Fruit fly (Drosophila melanogaster) whole organism, embryonic: ENCODE measurements around the gene lilli.

Experiments
- CG10267 ChIP-seq: fragments of 200-800 bp; sonication (Bioruptor generic); optimal IDR thresholded peaks from 2 replicates; lab custom pipeline; 2018; ENCODE audit warnings: missing biosample characterization, mild to moderate bottlenecking, missing genetic modification characterization, moderate library complexity
- CG10321 ChIP-seq: fragments of 200-800 bp; sonication (Bioruptor generic); IDR thresholded peaks from 2 replicates; pipeline ENCODE4 v1.3.6; 2022; ENCODE audit warnings: missing biosample characterization, missing genetic modification characterization
- CG10431 ChIP-seq: fragments of 200-800 bp; sonication (Bioruptor generic); optimal IDR thresholded peaks from 3 replicates; lab custom pipeline; 2018; ENCODE audit warnings: missing biosample characterization, mild to moderate bottlenecking, missing genetic modification characterization
- CG12391 ChIP-seq: fragments of 200-800 bp; sonication (Bioruptor generic); optimal IDR thresholded peaks from 3 replicates; lab custom pipeline; 2018; ENCODE audit warnings: missing biosample characterization, mild to moderate bottlenecking, missing genetic modification characterization, moderate library complexity
- CG12942 ChIP-seq: fragments of 200-800 bp; sonication (Bioruptor generic); optimal IDR thresholded peaks from 3 replicates; lab custom pipeline; 2016; ENCODE audit warnings: missing biosample characterization, missing genetic modification characterization
- CG14965 ChIP-seq: fragments of 200-800 bp; sonication (Bioruptor generic); optimal IDR thresholded peaks from 2 replicates; lab custom pipeline; 2016; ENCODE audit warnings: missing biosample characterization, missing genetic modification characterization, borderline replicate concordance
- CG16779 ChIP-seq: fragments of 200-800 bp; sonication (Bioruptor generic); IDR thresholded peaks from 2 replicates; pipeline ENCODE4 v1.3.6; 2022; ENCODE audit warnings: missing biosample characterization, missing genetic modification characterization
- CG18476 ChIP-seq: fragments of 200-800 bp; sonication (Bioruptor generic); optimal IDR thresholded peaks from 2 replicates; lab custom pipeline; 2016; ENCODE audit warnings: missing biosample characterization, mild to moderate bottlenecking, missing genetic modification characterization
- CG30431 ChIP-seq: fragments of 200-800 bp; sonication (Bioruptor generic); optimal IDR thresholded peaks from 2 replicates; lab custom pipeline; 2017; ENCODE audit warnings: missing biosample characterization, missing genetic modification characterization
- CG31365 ChIP-seq: fragments of 200-800 bp; sonication (Bioruptor generic); optimal IDR thresholded peaks from 2 replicates; lab custom pipeline; 2018; ENCODE audit warnings: missing biosample characterization, mild to moderate bottlenecking, missing genetic modification characterization
- CG3407 ChIP-seq: fragments of 200-800 bp; sonication (Bioruptor generic); optimal IDR thresholded peaks from 2 replicates; lab custom pipeline; 2018; ENCODE audit warnings: missing biosample characterization, mild to moderate bottlenecking, missing genetic modification characterization
- CG4328 ChIP-seq: fragments of 200-800 bp; sonication (Bioruptor generic); optimal IDR thresholded peaks from 3 replicates; lab custom pipeline; 2017; ENCODE audit warnings: missing biosample characterization, missing genetic modification reagents, missing genetic modification characterization
- CG43689 ChIP-seq: fragments of 200-800 bp; sonication (Bioruptor generic); IDR thresholded peaks from 2 replicates; pipeline ENCODE4 v1.3.6; 2022; ENCODE audit warnings: missing biosample characterization, missing genetic modification characterization
- CG4424 ChIP-seq: fragments of 200-800 bp; sonication (Bioruptor generic); optimal IDR thresholded peaks from 3 replicates; lab custom pipeline; 2016; ENCODE audit warnings: missing biosample characterization, missing genetic modification characterization
- CG5953 ChIP-seq: fragments of 200-800 bp; sonication (Bioruptor generic); IDR thresholded peaks from 2 replicates; pipeline ENCODE4 v1.3.6; 2022; ENCODE audit warnings: missing biosample characterization, missing genetic modification characterization
- CG7556 ChIP-seq: fragments of 200-800 bp; sonication (Bioruptor generic); optimal IDR thresholded peaks from 2 replicates; lab custom pipeline; 2017; ENCODE audit warnings: missing biosample characterization, mild to moderate bottlenecking, missing genetic modification characterization
- CG7786 ChIP-seq: fragments of 200-800 bp; sonication (Bioruptor generic); optimal IDR thresholded peaks from 2 replicates; lab custom pipeline; 2016; ENCODE audit warnings: missing biosample characterization, missing genetic modification characterization
- CG7963 ChIP-seq: fragments of 200-800 bp; sonication (Bioruptor generic); IDR thresholded peaks from 3 replicates; pipeline ENCODE4 v1.3.6; 2022; ENCODE audit warnings: missing biosample characterization, missing genetic modification characterization; ENCODE audit not compliant: partially characterized antibody
- CG8478 ChIP-seq: fragments of >200 bp; optimal IDR thresholded peaks from 2 replicates; lab custom pipeline; 2018
- D19B ChIP-seq: fragments of 200-800 bp; sonication (Bioruptor generic); optimal IDR thresholded peaks from 2 replicates; lab custom pipeline; 2017; ENCODE audit warnings: missing biosample characterization, mild to moderate bottlenecking, missing genetic modification characterization
- Eip74EF ChIP-seq, 2 experiments: fragments of 200-800 bp in 1 of 2; fragments of >200 bp in 1 of 2; sonication (Bioruptor generic) in 1 of 2; optimal IDR thresholded peaks; 2 replicates each; lab custom pipeline; 2017 to 2019; ENCODE audit warnings: missing biosample characterization in 2 of 2, missing genetic modification characterization in 2 of 2, mild to moderate bottlenecking in 1 of 2, moderate library complexity in 1 of 2
- HLH3B ChIP-seq: fragments of 200-800 bp; sonication (Bioruptor generic); IDR thresholded peaks from 2 replicates; pipeline ENCODE4 v1.3.6; 2022; ENCODE audit warnings: missing biosample characterization, missing genetic modification characterization
- Hey ChIP-seq: fragments of 200-800 bp; sonication (Bioruptor generic); optimal IDR thresholded peaks from 3 replicates; lab custom pipeline; 2018; ENCODE audit warnings: missing biosample characterization, mild to moderate bottlenecking, missing genetic modification characterization
- Hmr ChIP-seq: fragments of 200-800 bp; sonication (Bioruptor generic); optimal IDR thresholded peaks from 3 replicates; lab custom pipeline; 2017; ENCODE audit warnings: mild to moderate bottlenecking, missing biosample characterization, missing genetic modification reagents, missing genetic modification characterization
- Hsf ChIP-seq: fragments of 200-800 bp; sonication (Bioruptor generic); optimal IDR thresholded peaks from 3 replicates; lab custom pipeline; 2016; ENCODE audit warnings: missing biosample characterization, missing genetic modification characterization
- MESR4 ChIP-seq: fragments of 200-800 bp; sonication (Bioruptor generic); optimal IDR thresholded peaks from 2 replicates; lab custom pipeline; 2018; ENCODE audit warnings: missing biosample characterization, mild to moderate bottlenecking, missing genetic modification characterization, moderate library complexity
- NfI ChIP-seq: fragments of 200-800 bp; sonication (Bioruptor generic); optimal IDR thresholded peaks from 3 replicates; lab custom pipeline; 2018; ENCODE audit warnings: missing biosample characterization, mild to moderate bottlenecking, missing genetic modification characterization, moderate library complexity
- Ravus ChIP-seq: fragments of 200-800 bp; sonication (Bioruptor generic); IDR thresholded peaks from 2 replicates; pipeline ENCODE4 v1.3.6; 2022; ENCODE audit warnings: missing biosample characterization, missing genetic modification characterization
- Rfx ChIP-seq: fragments of 200-800 bp; sonication (Bioruptor generic); IDR thresholded peaks from 2 replicates; pipeline ENCODE4 v1.3.6; 2022; ENCODE audit warnings: missing biosample characterization, missing genetic modification characterization
- al ChIP-seq: fragments of 200-800 bp; sonication (Bioruptor generic); IDR thresholded peaks from 2 replicates; pipeline ENCODE4 v1.3.6; 2022; ENCODE audit warnings: missing biosample characterization, missing genetic modification characterization
- ara ChIP-seq: fragments of 200-800 bp; sonication (Bioruptor generic); IDR thresholded peaks from 2 replicates; pipeline ENCODE4 v1.3.6; 2022; ENCODE audit warnings: missing biosample characterization, missing genetic modification characterization
- cad ChIP-seq: fragments of >200 bp; optimal IDR thresholded peaks from 2 replicates; lab custom pipeline; 2017; ENCODE audit warnings: missing biosample characterization, missing genetic modification characterization
- ci ChIP-seq: fragments of 200-800 bp; sonication (Bioruptor generic); IDR thresholded peaks from 3 replicates; pipeline ENCODE4 v1.3.6; 2022; ENCODE audit warnings: missing biosample characterization, missing genetic modification characterization
- cwo ChIP-seq: fragments of 200-800 bp; sonication (Bioruptor generic); optimal IDR thresholded peaks from 3 replicates; lab custom pipeline; 2017; ENCODE audit warnings: missing biosample characterization, missing genetic modification characterization, mild to moderate bottlenecking, moderate library complexity, missing genetic modification reagents
- da ChIP-seq: fragments of 200-800 bp; sonication (Bioruptor generic); optimal IDR thresholded peaks from 2 replicates; lab custom pipeline; 2016; ENCODE audit warnings: missing biosample characterization, missing genetic modification characterization
- ems ChIP-seq: fragments of 200-800 bp; sonication (Bioruptor generic); optimal IDR thresholded peaks from 3 replicates; lab custom pipeline; 2016; ENCODE audit warnings: missing biosample characterization, missing genetic modification characterization
- fd3F ChIP-seq: fragments of 200-800 bp; sonication (Bioruptor generic); optimal IDR thresholded peaks from 2 replicates; lab custom pipeline; 2018; ENCODE audit warnings: missing biosample characterization, mild to moderate bottlenecking, missing genetic modification characterization, moderate library complexity
- fu2 ChIP-seq: fragments of 200-800 bp; sonication (Bioruptor generic); optimal IDR thresholded peaks from 2 replicates; lab custom pipeline; 2016; ENCODE audit warnings: missing biosample characterization, missing genetic modification characterization
- gro ChIP-seq: fragments of 200-800 bp; sonication (Bioruptor generic); optimal IDR thresholded peaks from 2 replicates; lab custom pipeline; 2016; ENCODE audit warnings: missing biosample characterization, missing genetic modification characterization
- her ChIP-seq: fragments of 200-800 bp; sonication (Bioruptor generic); optimal IDR thresholded peaks from 2 replicates; lab custom pipeline; 2016; ENCODE audit warnings: missing biosample characterization, missing genetic modification characterization
- hth ChIP-seq: fragments of >200 bp; optimal IDR thresholded peaks from 2 replicates; lab custom pipeline; 2017; ENCODE audit warnings: inconsistent platforms
- ken ChIP-seq: fragments of 200-800 bp; sonication (Bioruptor generic); IDR thresholded peaks from 3 replicates; pipeline ENCODE4 v1.3.6; 2022; ENCODE audit warnings: missing biosample characterization, missing genetic modification characterization
- nom ChIP-seq: fragments of 200-800 bp; sonication (Bioruptor generic); optimal IDR thresholded peaks from 2 replicates; lab custom pipeline; 2017; ENCODE audit warnings: missing biosample characterization, missing genetic modification characterization, mild to moderate bottlenecking, moderate library complexity, missing genetic modification reagents
- org-1 ChIP-seq: fragments of 200-800 bp; sonication (Bioruptor generic); optimal IDR thresholded peaks from 2 replicates; lab custom pipeline; 2017; ENCODE audit warnings: missing biosample characterization, missing genetic modification characterization
- stc ChIP-seq: fragments of 200-800 bp; sonication (Bioruptor generic); IDR thresholded peaks from 2 replicates; pipeline ENCODE4 v1.3.6; 2022; ENCODE audit warnings: missing biosample characterization, missing genetic modification characterization
- tll ChIP-seq, 2 experiments: fragments of 200-800 bp in 1 of 2; fragments of >200 bp in 1 of 2; sonication (Bioruptor generic) in 1 of 2; optimal IDR thresholded peaks; 2 replicates each; lab custom pipeline; 2017 to 2019; ENCODE audit warnings: missing biosample characterization in 2 of 2, missing genetic modification characterization in 2 of 2, mild to moderate bottlenecking in 1 of 2, moderate library complexity in 1 of 2
- tup ChIP-seq: fragments of 200-800 bp; sonication (Bioruptor generic); optimal IDR thresholded peaks from 2 replicates; lab custom pipeline; 2016; ENCODE audit warnings: missing biosample characterization, mild to moderate bottlenecking, missing genetic modification characterization, moderate library complexity
- tx ChIP-seq: fragments of 200-800 bp; sonication (Bioruptor generic); optimal IDR thresholded peaks from 2 replicates; lab custom pipeline; 2016; ENCODE audit warnings: missing biosample characterization, missing genetic modification characterization
- vvl ChIP-seq: fragments of 200-800 bp; sonication (Bioruptor generic); IDR thresholded peaks from 2 replicates; pipeline ENCODE4 v1.3.6; 2022; ENCODE audit warnings: missing biosample characterization, missing genetic modification characterization

lilli gene

dm6 chr2L:2855773-2856615 lies 29.7 kb upstream of the lilli start, which contains the start of the genes CG3104 and RpS21:
TSS of gene CG3104 (minus strand) at chr2L:2855778.
TSS of gene RpS21 (plus strand) at chr2L:2856070.
- TF ChIP-seq her (GFP tag; lab: Kevin White, UChicago) (peak; percentile 80), Ravus (GFP tag; lab: Robert Waterston, UW) (peak; percentile 54), D19B (GFP tag; lab: Kevin White, UChicago) (peak; percentile 56), CG7786 (GFP tag; lab: Kevin White, UChicago) (peak; percentile 77), stc (GFP tag; lab: Robert Waterston, UW) (peak; percentile 51), CG16779 (peak; percentile 94), Hey (peak; percentile 79), tup (GFP tag; lab: Kevin White, UChicago) (peak; percentile 63), CG10321 (GFP tag; lab: Robert Waterston, UW) (peak; percentile 71; the same call in 1 of the 2 replicates), fd3F (GFP tag; lab: Kevin White, UChicago) (peak; percentile 73), ara (peak; percentile 78), ems (GFP tag; lab: Kevin White, UChicago) (peak; percentile 71), ken (GFP tag; lab: Robert Waterston, UW) (peak; percentile 95), CG12942 (GFP tag; lab: Kevin White, UChicago) (peak; percentile 76), CG18476 (GFP tag; lab: Kevin White, UChicago) (peak; percentile 68), CG10431 (GFP tag; lab: Kevin White, UChicago) (peak; percentile 93), CG31365 (tag; lab: Kevin White, UChicago) (peak; percentile 65), al (peak; percentile 81), CG4328 (peak; percentile 92), nom (GFP tag; lab: Kevin White, UChicago) (peak; percentile 83), cwo (GFP tag; lab: Kevin White, UChicago) (peak; percentile 63), org-1 (GFP tag; lab: Kevin White, UChicago) (peak; percentile 63), HLH3B (GFP tag; lab: Robert Waterston, UW) (peak; percentile 80), CG8478 (lab: Kevin White, UChicago) (no peak), MESR4 (peak; percentile 98), vvl (peak; percentile 91), CG4424 (GFP tag; lab: Kevin White, UChicago) (peak; percentile 84), CG3407 (peak; percentile 81), CG14965 (GFP tag; lab: Kevin White, UChicago) (no peak), CG43689 (GFP tag; lab: Robert Waterston, UW) (no peak; the same call in none of the 2 replicates), NfI (GFP tag; lab: Kevin White, UChicago) (peak; percentile 93), ci (GFP tag; lab: Robert Waterston, UW) (peak; percentile 96), Eip74EF (GFP tag; optimal IDR thresholded peaks at IDR 0.05; lab: Kevin White, UChicago) (peak in 1 of 2 experiments; percentile 46), tx (GFP tag; lab: Kevin White, UChicago) (peak; percentile 71), CG7963 (GFP tag; lab: Robert Waterston, UW) (no peak), Hmr (GFP tag; lab: Kevin White, UChicago) (peak; percentile 96), Rfx (GFP tag; lab: Robert Waterston, UW) (peak; percentile 97), hth (lab: Kevin White, UChicago) (no peak), CG10267 (tag; lab: Kevin White, UChicago) (peak; percentile 81), tll (GFP tag; optimal IDR thresholded peaks at IDR 0.05; lab: Kevin White, UChicago) (no peak), CG5953 (GFP tag; lab: Robert Waterston, UW) (peak; percentile 92), da (peak; percentile 84), Hsf (GFP tag; lab: Kevin White, UChicago) (peak; percentile 85), cad (GFP tag; lab: Kevin White, UChicago) (no peak), CG12391 (peak; percentile 79), CG30431 (GFP tag; lab: Kevin White, UChicago) (peak; percentile 85), gro (GFP tag; lab: Kevin White, UChicago) (peak; percentile 53), CG7556 (GFP tag; lab: Kevin White, UChicago) (peak; percentile 67), fu2 (GFP tag; lab: Kevin White, UChicago) (peak; percentile 82)
